Fruit fly (Drosophila melanogaster): ENCODE data around the gene Ubx.

Ubx gene

DNA sequence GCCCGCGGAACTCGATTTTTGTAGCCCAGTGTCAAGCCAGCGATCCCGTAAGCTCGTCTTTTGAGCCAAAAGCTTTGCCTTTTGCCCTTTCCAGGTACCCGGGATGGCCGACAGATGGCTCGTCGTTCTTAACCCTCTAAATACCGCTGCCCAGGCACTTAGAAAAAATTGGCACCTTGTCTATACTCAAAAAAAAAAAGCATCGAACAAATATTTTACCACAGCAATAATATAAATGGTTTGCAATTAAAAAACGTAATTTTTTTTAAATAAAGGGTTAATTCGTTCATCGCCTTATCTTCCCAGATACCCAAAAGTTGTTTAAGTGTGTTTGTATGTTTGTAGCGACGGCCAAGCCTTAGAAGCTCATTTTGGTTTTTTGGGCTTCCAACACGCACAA lies 30.0 kb downstream of the Ubx start (continued):
- no peak for TF ChIP-seq onecut (GFP tag; IDR thresholded peaks at IDR 0.05)
- TF ChIP-seq CG5953 (GFP tag; IDR thresholded peaks at IDR 0.05): no peak
- TF ChIP-seq sna (GFP tag; IDR thresholded peaks at IDR 0.05; ENCODE audit: partially characterized antibody): no peak
- TF ChIP-seq lov (optimal IDR thresholded peaks at IDR 0.05): no peak
- no peak for TF ChIP-seq lov (GFP tag; IDR thresholded peaks at IDR 0.05)
- TF ChIP-seq jigr1 (GFP tag; IDR thresholded peaks at IDR 0.05): no peak
- no peak for TF ChIP-seq fru (optimal IDR thresholded peaks at IDR 0.05)
- peak; percentile 50 for TF ChIP-seq CG11504 (tag; optimal IDR thresholded peaks at IDR 0.05)
- no peak for TF ChIP-seq lbe (GFP tag; optimal IDR thresholded peaks at IDR 0.05)
- TF ChIP-seq Sox100B (GFP tag; optimal IDR thresholded peaks at IDR 0.05): no peak
- TF ChIP-seq pfk (GFP tag; optimal IDR thresholded peaks at IDR 0.05): no peak
- no peak for TF ChIP-seq trem (tag; optimal IDR thresholded peaks at IDR 0.05)
- peak; percentile 36 for TF ChIP-seq CG33213 (GFP tag; optimal IDR thresholded peaks at IDR 0.05)
- no peak for TF ChIP-seq CG6654 (GFP tag; optimal IDR thresholded peaks at IDR 0.05)
- no peak for TF ChIP-seq amos (GFP tag; IDR thresholded peaks at IDR 0.05; ENCODE audit: partially characterized antibody)
- TF ChIP-seq H2.0 (GFP tag; IDR thresholded peaks at IDR 0.05): no peak
- no peak for TF ChIP-seq Tbp (GFP tag; optimal IDR thresholded peaks at IDR 0.05)
- TF ChIP-seq CG11093 (GFP tag; IDR thresholded peaks at IDR 0.05): no peak
- TF ChIP-seq B-H1 (GFP tag; IDR thresholded peaks at IDR 0.05): 0 out of 3 replicates have a peak, but pooled peaks have one; percentile 34
- no peak for TF ChIP-seq CG33557 (GFP tag; optimal IDR thresholded peaks at IDR 0.05)
- TF ChIP-seq CG16813 (GFP tag; IDR thresholded peaks at IDR 0.05; ENCODE audit: partially characterized antibody): no peak
- TF ChIP-seq CG2129 (GFP tag; IDR thresholded peaks at IDR 0.05; ENCODE audit: partially characterized antibody): no peak
- TF ChIP-seq CrebB (tag; optimal IDR thresholded peaks at IDR 0.05): no peak
- TF ChIP-seq Lhr (GFP tag; optimal IDR thresholded peaks at IDR 0.05): no peak
- TF ChIP-seq Dek (tag; optimal IDR thresholded peaks at IDR 0.05): no peak
- peak; percentile 53; the same call in 2 of the 4 replicates for TF ChIP-seq Gug (GFP tag; IDR thresholded peaks at IDR 0.05)
- TF ChIP-seq CG30403 (GFP tag; optimal IDR thresholded peaks at IDR 0.05): peak; percentile 56
- no peak for TF ChIP-seq CG15073 (GFP tag; optimal IDR thresholded peaks at IDR 0.05)
- TF ChIP-seq tup (GFP tag; optimal IDR thresholded peaks at IDR 0.05): no peak
- no peak for TF ChIP-seq Rx (GFP tag; IDR thresholded peaks at IDR 0.05)
- TF ChIP-seq bigmax (GFP tag; optimal IDR thresholded peaks at IDR 0.05): no peak
- no peak for TF ChIP-seq CG12104 (GFP tag; optimal IDR thresholded peaks at IDR 0.05)

DNA sequence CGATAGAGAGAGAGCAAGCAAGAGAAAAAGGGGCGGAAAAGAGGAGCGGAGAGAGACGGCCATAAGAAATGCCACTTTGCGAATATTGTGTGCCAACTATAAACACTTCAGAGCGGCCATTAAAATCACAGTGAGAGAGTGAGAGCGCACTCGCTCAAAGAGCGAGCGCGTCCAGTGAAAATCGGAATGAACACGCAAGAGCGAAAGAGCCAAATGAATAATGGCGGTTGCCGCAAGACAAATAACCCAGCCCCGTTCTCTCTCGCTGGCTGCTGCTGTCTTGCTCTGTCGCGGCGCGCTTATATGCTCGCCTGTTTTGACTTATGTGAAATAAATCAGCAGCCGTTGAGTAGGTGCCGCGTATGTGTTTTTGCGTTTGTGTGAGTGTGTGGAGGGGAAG lies 31.4 kb downstream of the Ubx start:
- TF ChIP-seq dimm (GFP tag; IDR thresholded peaks at IDR 0.05) (no peak), Trl (optimal IDR thresholded peaks at IDR 0.05) (peak; percentile 98 to 99), Trl (GFP tag; optimal IDR thresholded peaks at IDR 0.05) (peak; percentile 70), CG10209 (GFP tag; optimal IDR thresholded peaks at IDR 0.05) (no peak), CG1233 (GFP tag; optimal IDR thresholded peaks at IDR 0.05) (no peak), slp2 (GFP tag; optimal IDR thresholded peaks at IDR 0.05) (no peak), Deaf1 (tag; optimal IDR thresholded peaks at IDR 0.05) (peak; percentile 15), dmrt99B (tag; optimal IDR thresholded peaks at IDR 0.05) (no peak), eve (GFP tag; optimal IDR thresholded peaks at IDR 0.05) (no peak), CG10366 (GFP tag; IDR thresholded peaks at IDR 0.05) (no peak), ara (GFP tag; IDR thresholded peaks at IDR 0.05) (0 out of 2 replicates have a peak, but pooled peaks have one; percentile 17), nmo (GFP tag; optimal IDR thresholded peaks at IDR 0.05) (peak; percentile 35), Fer3 (tag; optimal IDR thresholded peaks at IDR 0.05) (no peak), Stat92E (GFP tag; optimal IDR thresholded peaks at IDR 0.05) (no peak), CG13775 (GFP tag; optimal IDR thresholded peaks at IDR 0.05) (peak; percentile 5), sob (GFP tag; IDR thresholded peaks at IDR 0.05) (no peak), CG4282 (GFP tag; optimal IDR thresholded peaks at IDR 0.05) (no peak), Bgb (GFP tag; IDR thresholded peaks at IDR 0.05; ENCODE audit: partially characterized antibody) (0 out of 2 replicates have a peak, but pooled peaks have one; percentile 31), CG32532 (GFP tag; IDR thresholded peaks at IDR 0.05) (peak; percentile 61; the same call in 1 of the 2 replicates), Dll (GFP tag; IDR thresholded peaks at IDR 0.05; ENCODE audit: partially characterized antibody) (peak; percentile 55; the same call in 3 of the 4 replicates), stc (GFP tag; IDR thresholded peaks at IDR 0.05) (peak; percentile 36; the same call in 1 of the 2 replicates)

Data from whole organism, embryonic.